Fruit fly (Drosophila melanogaster): ENCODE data around the gene egh.

The egh gene

dm6 chrX:2589446-2590038 lies 1.2 kb downstream of the egh start (continued):
- TF ChIP-seq CG32006 (GFP tag; optimal IDR thresholded peaks at IDR 0.05) (peak; percentile 96), vri (GFP tag; optimal IDR thresholded peaks at IDR 0.05) (peak; percentile 93), CG11902 (GFP tag; optimal IDR thresholded peaks at IDR 0.05) (peak; percentile 92), Smox (GFP tag; optimal IDR thresholded peaks at IDR 0.05) (peak; percentile 93), fd59A (GFP tag; optimal IDR thresholded peaks at IDR 0.05) (peak; percentile 71), Eip93F (GFP tag; optimal IDR thresholded peaks at IDR 0.05) (peak; percentile 92), net (GFP tag; optimal IDR thresholded peaks at IDR 0.05) (peak; percentile 94), CG10631 (GFP tag; optimal IDR thresholded peaks at IDR 0.05) (peak; percentile 89), cyc (GFP tag; optimal IDR thresholded peaks at IDR 0.05) (peak; percentile 97), Ets21C (GFP tag; optimal IDR thresholded peaks at IDR 0.05) (peak; percentile 92), Gug (GFP tag; IDR thresholded peaks at IDR 0.05) (peak; percentile 93), Eip78C (GFP tag) (peak; percentile 97), CG8319 (GFP tag; optimal IDR thresholded peaks at IDR 0.05) (peak; percentile 93), CG6792 (GFP tag; optimal IDR thresholded peaks at IDR 0.05) (peak; percentile 97), CG15336 (GFP tag; IDR thresholded peaks at IDR 0.05) (peak; percentile 95), lz (GFP tag; optimal IDR thresholded peaks at IDR 0.05) (peak; percentile 96), CG10669 (GFP tag; optimal IDR thresholded peaks at IDR 0.05) (peak; percentile 78), esn (GFP tag; optimal IDR thresholded peaks at IDR 0.05) (peak; percentile 95), spab (GFP tag; optimal IDR thresholded peaks at IDR 0.05) (peak; percentile 65), Hr4 (GFP tag; optimal IDR thresholded peaks at IDR 0.05) (peak; percentile 95), CG34406 (GFP tag; optimal IDR thresholded peaks at IDR 0.05) (peak; percentile 93), Sox15 (GFP tag; optimal IDR thresholded peaks at IDR 0.05) (peak; percentile 96), Blimp-1 (GFP tag; optimal IDR thresholded peaks at IDR 0.05) (peak; percentile 79), ss (GFP tag; optimal IDR thresholded peaks at IDR 0.05) (peak; percentile 43 to 54), Sox14 (GFP tag; optimal IDR thresholded peaks at IDR 0.05) (peak; percentile 94), OdsH (GFP tag; optimal IDR thresholded peaks at IDR 0.05) (peak; percentile 96), fd85E (GFP tag; optimal IDR thresholded peaks at IDR 0.05) (peak; percentile 56), topi (GFP tag; optimal IDR thresholded peaks at IDR 0.05) (peak; percentile 94), CG8632 (GFP tag; optimal IDR thresholded peaks at IDR 0.05) (peak; percentile 85), svp (GFP tag) (peak; percentile 97), CG3032 (tag; optimal IDR thresholded peaks at IDR 0.05) (peak; percentile 81), Sox102F (GFP tag; optimal IDR thresholded peaks at IDR 0.05) (peak; percentile 91), Lpt (GFP tag; optimal IDR thresholded peaks at IDR 0.05) (peak; percentile 92), salr (GFP tag; optimal IDR thresholded peaks at IDR 0.05) (peak; percentile 64 to 82), acj6 (GFP tag; optimal IDR thresholded peaks at IDR 0.05) (peak; percentile 94), Eip75B (GFP tag; optimal IDR thresholded peaks at IDR 0.05) (peak; percentile 91), CG9139 (GFP tag; optimal IDR thresholded peaks at IDR 0.05) (peak; percentile 31)

- TF ChIP-seq CG15336 (GFP tag; IDR thresholded peaks at IDR 0.05) (no peak), svp (GFP tag) (peak; percentile 68), fkh (GFP tag; optimal IDR thresholded peaks at IDR 0.05) (peak; percentile 59)
These were observed 2.3 kb downstream of the egh start for dm6 chrX:2590607-2591006.

dm6 chrX:2591315-2591999 lies 3.2 kb downstream of the egh start:
- TF ChIP-seq svp (GFP tag): peak; percentile 72
- peak; percentile 13 for TF ChIP-seq Met (GFP tag; optimal IDR thresholded peaks at IDR 0.05)
- TF ChIP-seq cyc (GFP tag; optimal IDR thresholded peaks at IDR 0.05): no peak
- TF ChIP-seq CG6808 (GFP tag; optimal IDR thresholded peaks at IDR 0.05): no peak
- no peak for TF ChIP-seq fd59A (GFP tag; optimal IDR thresholded peaks at IDR 0.05)
- no peak for TF ChIP-seq CG9139 (GFP tag; optimal IDR thresholded peaks at IDR 0.05)
- TF ChIP-seq Eip78C (GFP tag): peak; percentile 64
- no peak for TF ChIP-seq eg (GFP tag; IDR thresholded peaks at IDR 0.05)
- TF ChIP-seq fkh (GFP tag; optimal IDR thresholded peaks at IDR 0.05): peak; percentile 3
- TF ChIP-seq Smox (GFP tag; optimal IDR thresholded peaks at IDR 0.05): peak; percentile 13
- no peak for TF ChIP-seq CG10669 (GFP tag; optimal IDR thresholded peaks at IDR 0.05)
- peak; percentile 67 for TF ChIP-seq vri (GFP tag; optimal IDR thresholded peaks at IDR 0.05)
- TF ChIP-seq CG4318 (GFP tag; optimal IDR thresholded peaks at IDR 0.05): no peak
- no peak for TF ChIP-seq CG7368 (GFP tag; optimal IDR thresholded peaks at IDR 0.05)
- no peak for TF ChIP-seq spab (GFP tag; optimal IDR thresholded peaks at IDR 0.05)
- TF ChIP-seq CG8319 (GFP tag; optimal IDR thresholded peaks at IDR 0.05): no peak
- TF ChIP-seq CG6854 (GFP tag; optimal IDR thresholded peaks at IDR 0.05): no peak
- TF ChIP-seq topi (GFP tag; optimal IDR thresholded peaks at IDR 0.05): peak; percentile 8
- TF ChIP-seq Eip93F (GFP tag; optimal IDR thresholded peaks at IDR 0.05): no peak
- TF ChIP-seq esn (GFP tag; optimal IDR thresholded peaks at IDR 0.05): peak; percentile 1
